Worm (Caenorhabditis elegans) whole organism, L2 larva: ENCODE data around the gene lron-5.

Experiments
- Y55F3AM.14 ChIP-seq: fragments of 200-800 bp; sonication (Bioruptor generic); optimal IDR thresholded peaks from 2 replicates; lab custom pipeline; 2018; ENCODE audit warnings: mild to moderate bottlenecking, missing genetic modification characterization, missing compliant biosample characterization
- mab-5 ChIP-seq: fragments of 150-350 bp; optimal IDR thresholded peaks from 2 replicates; lab custom pipeline; 2014; ENCODE audit warnings: missing biosample characterization, missing genetic modification characterization
- nhr-11 ChIP-seq: fragments of 150-350 bp; optimal IDR thresholded peaks from 2 replicates; lab custom pipeline; 2014; ENCODE audit warnings: missing biosample characterization, missing genetic modification characterization

- TF ChIP-seq nhr-11 (tag; lab: Kevin White, UChicago) (no peak), Y55F3AM.14 (GFP tag; lab: Kevin White, UChicago) (no peak), mab-5 (tag; lab: Kevin White, UChicago) (no peak)
Measured at ce11 chrIII:4628165-4628564, 5.3 kb downstream of the lron-5 start, which contains the start of gene clec-151.
